Fruit fly (Drosophila melanogaster): Measurements from ENCODE around the gene CG6293.

The CG6293 gene

DNA sequence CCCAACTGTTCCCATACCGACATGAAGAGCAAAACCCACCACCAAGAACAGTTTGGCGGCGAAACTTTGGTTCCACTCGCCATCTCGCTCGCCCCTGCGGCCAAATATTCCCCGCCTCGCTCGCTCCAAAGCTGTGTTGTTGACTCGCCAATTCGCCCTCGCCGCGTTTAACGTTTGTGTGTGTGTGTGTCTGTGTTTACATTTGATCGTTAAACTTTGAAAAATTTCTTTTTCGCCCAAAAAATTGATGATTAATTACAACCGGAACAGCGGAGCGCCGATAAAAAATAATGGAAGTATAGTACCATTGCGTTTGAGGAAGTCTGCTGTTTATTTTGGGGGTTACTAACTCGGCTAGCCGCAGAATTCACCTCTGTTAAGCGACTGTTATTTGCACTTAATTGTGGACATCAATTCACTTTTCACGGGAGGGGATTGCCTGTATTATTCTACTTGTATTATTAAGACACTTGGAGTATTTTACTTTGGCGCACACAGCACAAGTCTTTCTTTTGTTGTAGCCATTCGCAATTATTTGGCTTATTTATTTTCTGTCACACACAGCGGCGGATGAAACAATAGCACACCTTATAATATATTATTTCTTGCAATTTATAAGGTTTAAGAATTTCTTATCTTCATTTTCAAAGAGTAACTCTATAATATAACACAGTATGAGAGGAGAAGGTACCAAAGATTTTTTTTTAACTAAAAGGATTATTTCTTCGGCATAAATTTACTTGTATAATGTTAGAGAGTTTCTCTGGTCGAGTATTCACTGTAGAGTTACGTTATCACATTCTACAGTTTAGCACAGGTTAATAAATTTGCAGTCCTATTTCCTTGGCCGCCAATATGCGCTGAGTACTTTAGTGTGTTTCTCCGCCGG lies 39.6 kb upstream of the CG6293 start (continued):
- TF ChIP-seq pita (GFP tag; optimal IDR thresholded peaks at IDR 0.05) (peak; percentile 14), Meics (GFP tag; optimal IDR thresholded peaks at IDR 0.05) (peak; percentile 93), CG6175 (GFP tag; IDR thresholded peaks at IDR 0.05) (no peak), Antp (GFP tag; optimal IDR thresholded peaks at IDR 0.05) (peak; percentile 54), sqz (GFP tag; optimal IDR thresholded peaks at IDR 0.05) (peak; percentile 70), fd3F (GFP tag; optimal IDR thresholded peaks at IDR 0.05) (peak; percentile 89), CG33557 (GFP tag; optimal IDR thresholded peaks at IDR 0.05) (peak; percentile 61), sd (tag; optimal IDR thresholded peaks at IDR 0.05) (peak; percentile 42), CG16815 (GFP tag; optimal IDR thresholded peaks at IDR 0.05) (peak; percentile 70), CG11560 (tag; IDR thresholded peaks at IDR 0.05) (no peak), D (optimal IDR thresholded peaks at IDR 0.05) (no peak), D (GFP tag; optimal IDR thresholded peaks at IDR 0.05) (peak; percentile 46), bab2 (GFP tag; optimal IDR thresholded peaks at IDR 0.05) (peak; percentile 61), gcm (GFP tag; optimal IDR thresholded peaks at IDR 0.05) (peak; percentile 52), schlank (tag; optimal IDR thresholded peaks at IDR 0.05) (peak; percentile 80), CG14667 (GFP tag; IDR thresholded peaks at IDR 0.05) (no peak), HLH54F (GFP tag; optimal IDR thresholded peaks at IDR 0.05) (peak; percentile 82), CG13624 (GFP tag; optimal IDR thresholded peaks at IDR 0.05) (peak; percentile 88)

DNA sequence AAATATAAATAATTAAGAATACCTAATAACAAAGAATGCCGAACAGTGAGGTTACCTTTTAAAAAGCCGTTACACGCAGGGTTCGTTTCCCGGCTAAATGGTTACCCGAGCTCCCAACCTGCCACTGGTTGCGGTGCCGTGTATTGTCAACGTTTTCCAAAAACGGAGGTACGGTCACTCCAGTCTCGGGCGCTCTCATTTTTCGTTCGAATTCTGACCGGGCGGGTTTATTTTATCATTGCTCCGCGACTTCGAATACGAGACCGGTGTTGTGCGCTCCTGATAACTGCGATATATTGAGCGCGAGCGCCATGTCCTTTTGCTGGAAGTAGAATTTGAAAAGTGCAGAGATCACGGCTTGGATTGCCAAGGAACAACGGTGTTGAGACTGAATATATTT lies 38.6 kb upstream of the CG6293 start, which contains the start of gene jumu:
Gene jumu, plus strand, starts transcription at position 196 of the 400 bp plus-strand sequence.
- TF ChIP-seq H15 (GFP tag; IDR thresholded peaks at IDR 0.05) = no peak
- TF ChIP-seq p53 (GFP tag; optimal IDR thresholded peaks at IDR 0.05) = peak; percentile 37
- TF ChIP-seq CG4360 (GFP tag; IDR thresholded peaks at IDR 0.05) = no peak
- TF ChIP-seq CG4730 (GFP tag; IDR thresholded peaks at IDR 0.05) = no peak
- TF ChIP-seq CG10267 (tag; optimal IDR thresholded peaks at IDR 0.05) = peak; percentile 72
- peak; percentile 78 for TF ChIP-seq scrt (GFP tag; optimal IDR thresholded peaks at IDR 0.05)
- TF ChIP-seq cad (GFP tag; optimal IDR thresholded peaks at IDR 0.05) = no peak
- TF ChIP-seq zen2 (GFP tag; IDR thresholded peaks at IDR 0.05; ENCODE audit: partially characterized antibody) = no peak
- no peak for TF ChIP-seq Six4 (GFP tag; optimal IDR thresholded peaks at IDR 0.05)
- no peak for TF ChIP-seq ttk (GFP tag; IDR thresholded peaks at IDR 0.05)
- no peak for TF ChIP-seq ase (GFP tag; IDR thresholded peaks at IDR 0.05)
- TF ChIP-seq Nf-YC (tag; optimal IDR thresholded peaks at IDR 0.05) = peak; percentile 25
- TF ChIP-seq Pdp1 (GFP tag; optimal IDR thresholded peaks at IDR 0.05) = peak in 1 of 2 experiments; percentile 61
- no peak for TF ChIP-seq YL-1 (GFP tag; optimal IDR thresholded peaks at IDR 0.05)
- no peak for TF ChIP-seq CG1233 (GFP tag; optimal IDR thresholded peaks at IDR 0.05)
- TF ChIP-seq CG5180 (GFP tag; optimal IDR thresholded peaks at IDR 0.05) = no peak
- no peak for TF ChIP-seq Ptx1 (GFP tag; IDR thresholded peaks at IDR 0.05)
- no peak for TF ChIP-seq CG11247 (GFP tag; IDR thresholded peaks at IDR 0.05)
- TF ChIP-seq maf-S (GFP tag; optimal IDR thresholded peaks at IDR 0.05) = no peak
- TF ChIP-seq phol (tag; optimal IDR thresholded peaks at IDR 0.05) = peak; percentile 58
- no peak for TF ChIP-seq CG4404 (GFP tag; IDR thresholded peaks at IDR 0.05)
- TF ChIP-seq CG11696 (GFP tag; IDR thresholded peaks at IDR 0.05) = no peak
- TF ChIP-seq CG17385 (GFP tag; optimal IDR thresholded peaks at IDR 0.05) = peak; percentile 58
- no peak for TF ChIP-seq CG8478 (optimal IDR thresholded peaks at IDR 0.05)
- peak; percentile 69 for TF ChIP-seq CG17829 (tag; optimal IDR thresholded peaks at IDR 0.05)
- no peak for TF ChIP-seq twi (tag; optimal IDR thresholded peaks at IDR 0.05)
- no peak for TF ChIP-seq seq (GFP tag; IDR thresholded peaks at IDR 0.05)
- TF ChIP-seq Dek (tag; optimal IDR thresholded peaks at IDR 0.05) = peak; percentile 49
- no peak for TF ChIP-seq slbo (GFP tag; IDR thresholded peaks at IDR 0.05)
- TF ChIP-seq CG32532 (GFP tag; IDR thresholded peaks at IDR 0.05) = no peak
- peak; percentile 67 for TF ChIP-seq HmgZ (tag; optimal IDR thresholded peaks at IDR 0.05)
- TF ChIP-seq CG12071 (GFP tag; optimal IDR thresholded peaks at IDR 0.05) = no peak
- TF ChIP-seq ap (GFP tag; IDR thresholded peaks at IDR 0.05) = no peak

All from whole organism, embryonic.